Worm (Caenorhabditis elegans) whole organism, dauer: Measurements from ENCODE around the gene zif-1.

Source experiments
- unc-62 ChIP-seq: sonication (generic microtip); optimal IDR thresholded peaks from 2 replicates; lab custom pipeline; 2017; ENCODE audit warnings: missing biosample characterization, missing genetic modification reagents, missing genetic modification characterization

zif-1 gene

ce11 chrIII:9051119-9051597 lies 48.6 kb downstream of the zif-1 start:
- no peak for TF ChIP-seq unc-62 (GFP tag; lab: Kevin White, UChicago)

- no peak for TF ChIP-seq unc-62 (GFP tag; lab: Kevin White, UChicago)
These were observed 49.1 kb downstream of the zif-1 start for ce11 chrIII:9051714-9052113.

- TF ChIP-seq unc-62 (GFP tag; lab: Kevin White, UChicago): no peak
These were observed 49.9 kb downstream of the zif-1 start for ce11 chrIII:9052371-9052978.

- no peak for TF ChIP-seq unc-62 (GFP tag; lab: Kevin White, UChicago)
These were observed 50.7 kb downstream of the zif-1 start for ce11 chrIII:9053263-9053662.

DNA sequence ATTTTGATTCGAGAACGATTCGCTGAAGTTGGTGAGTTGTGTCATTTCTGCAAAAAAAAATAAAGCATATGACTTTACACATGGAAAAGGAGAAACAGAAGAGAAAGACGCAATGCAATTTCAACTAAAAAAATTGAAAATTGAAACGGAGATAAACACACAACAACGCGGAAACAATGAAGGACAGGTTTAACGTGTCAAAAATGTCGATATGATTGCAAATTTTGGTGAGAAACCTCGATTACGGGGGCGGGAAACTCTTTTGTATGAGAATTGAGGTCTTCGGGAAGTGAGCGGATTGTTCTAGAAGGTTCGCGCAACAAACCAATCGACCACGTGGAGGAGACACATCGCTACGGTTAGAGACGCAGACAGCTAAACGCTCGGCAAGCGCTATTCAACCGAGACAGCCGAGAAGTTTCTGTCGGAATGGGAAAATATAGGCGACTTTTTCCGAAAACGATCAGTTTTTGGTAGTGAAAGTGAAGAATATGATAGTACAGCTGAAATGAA lies 51.2 kb downstream of the zif-1 start, which contains the start of gene R107.5:
Gene R107.5 (minus strand): TSS at position 51 of the 513 bp plus-strand sequence.
- TF ChIP-seq unc-62 (GFP tag; lab: Kevin White, UChicago): no peak
